Worm (Caenorhabditis elegans) whole organism, late embryonic: ENCODE results near the gene Y73B6BL.14.

Experiments used
- C08G9.2 ChIP-seq: sonication (generic microtip); optimal IDR thresholded peaks from 2 replicates; lab custom pipeline; 2016; ENCODE audit warnings: mild to moderate bottlenecking, missing genetic modification characterization, moderate library complexity, missing compliant biosample characterization
- F13H6.1 ChIP-seq: sonication (generic microtip); optimal IDR thresholded peaks from 2 replicates; lab custom pipeline; 2016; ENCODE audit warnings: missing genetic modification characterization, missing compliant biosample characterization
- ahr-1 ChIP-seq: sonication (generic microtip); optimal IDR thresholded peaks from 2 replicates; lab custom pipeline; 2016; ENCODE audit warnings: missing genetic modification characterization, missing compliant biosample characterization
- ceh-18 ChIP-seq: sonication (generic microtip); optimal IDR thresholded peaks from 2 replicates; lab custom pipeline; 2016; ENCODE audit warnings: missing genetic modification characterization, missing compliant biosample characterization
- ceh-19 ChIP-seq: fragments of 200-800 bp; sonication (Bioruptor generic); optimal IDR thresholded peaks from 2 replicates; lab custom pipeline; 2018; ENCODE audit warnings: mild to moderate bottlenecking, missing genetic modification characterization, missing compliant biosample characterization
- ceh-31 ChIP-seq: sonication (generic microtip); optimal IDR thresholded peaks from 2 replicates; lab custom pipeline; 2016; ENCODE audit warnings: missing genetic modification characterization, missing compliant biosample characterization
- ceh-48 ChIP-seq: sonication (generic microtip); optimal IDR thresholded peaks from 2 replicates; lab custom pipeline; 2016; ENCODE audit warnings: missing genetic modification characterization, inconsistent platforms, missing compliant biosample characterization
- ceh-6 ChIP-seq: fragments of 200-800 bp; sonication (Bioruptor generic); optimal IDR thresholded peaks from 2 replicates; lab custom pipeline; 2018; ENCODE audit warnings: mild to moderate bottlenecking, missing genetic modification characterization, missing compliant biosample characterization
- eyg-1 ChIP-seq: sonication (generic microtip); optimal IDR thresholded peaks from 2 replicates; lab custom pipeline; 2016; ENCODE audit warnings: missing genotype, missing genetic modification characterization, missing compliant biosample characterization
- hlh-15 ChIP-seq: sonication (generic microtip); optimal IDR thresholded peaks from 2 replicates; lab custom pipeline; 2016; ENCODE audit warnings: missing genetic modification characterization, missing compliant biosample characterization
- hlh-30 ChIP-seq: sonication (generic microtip); optimal IDR thresholded peaks from 2 replicates; lab custom pipeline; 2017; ENCODE audit warnings: antibody characterized with exemption, missing genetic modification characterization, missing compliant biosample characterization; ENCODE audit not compliant: insufficient read depth
- hlh-6 ChIP-seq: sonication (generic microtip); optimal IDR thresholded peaks from 2 replicates; lab custom pipeline; 2016; ENCODE audit warnings: missing genotype, missing genetic modification characterization, missing compliant biosample characterization
- hlh-8 ChIP-seq: sonication (generic microtip); optimal IDR thresholded peaks from 2 replicates; lab custom pipeline; 2016; ENCODE audit warnings: missing genotype, missing genetic modification characterization, missing compliant biosample characterization
- madf-2 ChIP-seq: sonication (generic microtip); optimal IDR thresholded peaks from 2 replicates; lab custom pipeline; 2017; ENCODE audit warnings: missing genetic modification characterization, missing compliant biosample characterization
- nfya-1 ChIP-seq: sonication (generic microtip); optimal IDR thresholded peaks from 2 replicates; lab custom pipeline; 2017; ENCODE audit warnings: missing genetic modification characterization, mild to moderate bottlenecking, missing compliant biosample characterization, antibody characterized with exemption, moderate library complexity
- nhr-11 ChIP-seq: fragments of 150-350 bp; optimal IDR thresholded peaks from 2 replicates; lab custom pipeline; 2014; ENCODE audit warnings: missing biosample characterization, missing genetic modification characterization
- nhr-232 ChIP-seq: sonication (generic microtip); optimal IDR thresholded peaks from 2 replicates; lab custom pipeline; 2016; ENCODE audit warnings: missing genetic modification characterization, missing compliant biosample characterization
- npax-4 ChIP-seq: sonication (generic microtip); optimal IDR thresholded peaks from 2 replicates; lab custom pipeline; 2016; ENCODE audit warnings: missing genetic modification characterization, missing compliant biosample characterization
- pag-3 ChIP-seq: sonication (generic microtip); optimal IDR thresholded peaks from 2 replicates; lab custom pipeline; 2016; ENCODE audit warnings: missing compliant biosample characterization, missing genetic modification characterization, borderline replicate concordance
- pros-1 ChIP-seq: fragments of 150-350 bp; optimal IDR thresholded peaks from 2 replicates; lab custom pipeline; 2014; ENCODE audit warnings: missing biosample characterization, missing genetic modification reagents, missing genetic modification characterization
- ref-2 ChIP-seq: sonication (generic microtip); optimal IDR thresholded peaks from 2 replicates; lab custom pipeline; 2016; ENCODE audit warnings: missing genetic modification characterization, missing compliant biosample characterization
- rnt-1 ChIP-seq: sonication (generic microtip); optimal IDR thresholded peaks from 2 replicates; lab custom pipeline; 2016; ENCODE audit warnings: missing genetic modification characterization, missing compliant biosample characterization
- sdc-2 ChIP-seq: sonication (generic microtip); optimal IDR thresholded peaks from 2 replicates; lab custom pipeline; 2016; ENCODE audit warnings: missing genotype, missing genetic modification characterization, missing compliant biosample characterization
- sox-2 ChIP-seq: fragments of 200-800 bp; sonication (Bioruptor generic); IDR thresholded peaks from 2 replicates; pipeline ENCODE4 v1.3.6; 2022; ENCODE audit warnings: missing genetic modification reagents, missing genetic modification characterization, missing compliant biosample characterization
- sox-4 ChIP-seq: sonication (generic microtip); optimal IDR thresholded peaks from 2 replicates; lab custom pipeline; 2017; ENCODE audit warnings: mild to moderate bottlenecking, missing genetic modification characterization, inconsistent platforms, missing compliant biosample characterization
- ttx-3 ChIP-seq: sonication (generic microtip); optimal IDR thresholded peaks from 2 replicates; lab custom pipeline; 2016; ENCODE audit warnings: missing genetic modification reagents, missing genetic modification characterization, missing compliant biosample characterization
- unc-42 ChIP-seq: sonication (generic microtip); optimal IDR thresholded peaks from 2 replicates; lab custom pipeline; 2016; ENCODE audit warnings: missing genotype, missing genetic modification characterization, missing compliant biosample characterization
- unc-55 ChIP-seq: sonication (generic microtip); optimal IDR thresholded peaks from 2 replicates; lab custom pipeline; 2017; ENCODE audit warnings: missing biosample characterization, missing genetic modification reagents, missing genetic modification characterization
- unc-86 ChIP-seq: sonication (generic microtip); optimal IDR thresholded peaks from 2 replicates; lab custom pipeline; 2016; ENCODE audit warnings: missing genetic modification characterization, missing compliant biosample characterization
- zip-5 ChIP-seq: sonication (generic microtip); optimal IDR thresholded peaks from 2 replicates; lab custom pipeline; 2016; ENCODE audit warnings: missing genetic modification characterization, missing compliant biosample characterization

Gene Y73B6BL.14

ce11 chrIV:6378398-6378797 is 35.6 kb upstream of the Y73B6BL.14 start:
- TF ChIP-seq ahr-1 (tag; lab: Kevin White, UChicago) = no peak
- TF ChIP-seq zip-5 = no peak
- no peak for TF ChIP-seq sdc-2 (tag; lab: Kevin White, UChicago)

- TF ChIP-seq ref-2 (tag; lab: Kevin White, UChicago) (no peak), ahr-1 (tag; lab: Kevin White, UChicago) (no peak), sox-2 (GFP tag; lab: Robert Waterston, UW) (no peak), hlh-8 (tag; lab: Kevin White, UChicago) (no peak)
- TF ChIP-seq, all 69 proteins: peak for 0
Observed at ce11 chrIV:6377335-6378069, 34.7 kb upstream of the Y73B6BL.14 start.

- TF ChIP-seq C08G9.2 (tag; lab: Kevin White, UChicago) = no peak
- TF ChIP-seq ceh-18 = peak; percentile 42
- TF ChIP-seq ref-2 (tag; lab: Kevin White, UChicago) = peak; percentile 8
- TF ChIP-seq nfya-1 = peak; percentile 44
- peak; percentile 34 for TF ChIP-seq unc-42
- no peak for TF ChIP-seq ttx-3 (tag; lab: Kevin White, UChicago)
Observed at ce11 chrIV:6376473-6377115, 33.8 kb upstream of the Y73B6BL.14 start, which contains the start of the genes hrpf-2 and bli-6. Gene hrpf-2 (minus strand): TSS chrIV:6376523. Gene bli-6 (plus strand): TSS chrIV:6377065.

ce11 chrIV:6373721-6374120 is 30.9 kb upstream of the Y73B6BL.14 start:
- TF ChIP-seq pag-3 (tag; lab: Kevin White, UChicago) (no peak), sox-2 (GFP tag; lab: Robert Waterston, UW) (no peak), ceh-19 (GFP tag; lab: Kevin White, UChicago) (no peak), F13H6.1 (tag; lab: Kevin White, UChicago) (no peak), hlh-15 (tag; lab: Kevin White, UChicago) (no peak), ceh-6 (no peak), pros-1 (tag; lab: Kevin White, UChicago) (no peak), npax-4 (tag; lab: Kevin White, UChicago) (no peak), eyg-1 (tag; lab: Kevin White, UChicago) (no peak), hlh-6 (tag; lab: Kevin White, UChicago) (no peak), sox-4 (no peak), ahr-1 (tag; lab: Kevin White, UChicago) (no peak), nhr-11 (tag; lab: Kevin White, UChicago) (no peak), hlh-8 (tag; lab: Kevin White, UChicago) (no peak), unc-55 (GFP tag; lab: Kevin White, UChicago) (no peak)
- TF ChIP-seq, all 69 proteins: peak for 0

- TF ChIP-seq sox-4 = no peak
- no peak for TF ChIP-seq rnt-1 (tag; lab: Kevin White, UChicago)
- no peak for TF ChIP-seq F13H6.1 (tag; lab: Kevin White, UChicago)
- TF ChIP-seq ceh-31 (tag; lab: Kevin White, UChicago) = no peak
Observed at ce11 chrIV:6372993-6373392, 30.2 kb upstream of the Y73B6BL.14 start, which contains the start of gene smg-3. Gene smg-3 (minus strand): TSS chrIV:6373093.

- TF ChIP-seq hlh-30 (tag; lab: Kevin White, UChicago) = no peak
- no peak for TF ChIP-seq ttx-3 (tag; lab: Kevin White, UChicago)
- no peak for TF ChIP-seq madf-2 (tag; lab: Kevin White, UChicago)
- no peak for TF ChIP-seq unc-86 (tag; lab: Kevin White, UChicago)
- TF ChIP-seq nhr-232 (tag; lab: Kevin White, UChicago) = no peak
- no peak for TF ChIP-seq ceh-48
Observed at ce11 chrIV:6372267-6372666, 29.5 kb upstream of the Y73B6BL.14 start.
